Worm (Caenorhabditis elegans): Measurements from ENCODE around the gene ztf-30.

Gene ztf-30

DNA sequence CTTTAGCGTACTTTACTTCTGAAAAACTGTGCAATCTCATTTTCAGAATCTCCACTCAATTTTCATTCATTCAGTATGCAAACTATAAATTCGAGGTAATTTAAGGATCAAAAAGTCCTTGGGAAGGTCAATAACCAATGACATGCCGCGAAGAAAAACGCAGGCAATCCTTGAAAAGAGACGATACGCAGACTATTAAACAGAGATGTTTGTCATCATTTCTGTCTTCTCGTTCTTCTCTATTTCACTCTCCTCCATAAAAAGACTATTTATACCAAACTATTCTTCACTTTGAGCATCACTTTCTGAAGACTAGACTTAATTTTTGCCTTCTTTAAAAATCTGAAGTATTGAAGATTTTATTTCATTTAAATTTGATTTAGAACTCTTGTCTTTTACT is 45.5 kb downstream of the ztf-30 start, which contains the start of gene C02D5.4:
TSS of gene C02D5.4 (plus strand) at position 41 of the 400 bp plus-strand sequence.
- TF ChIP-seq unc-39 (tag; optimal IDR thresholded peaks at IDR 0.05): no peak
- TF ChIP-seq nhr-25 (tag; optimal IDR thresholded peaks at IDR 0.05): peak; percentile 6
- TF ChIP-seq skn-1 (tag; optimal IDR thresholded peaks at IDR 0.05): peak; percentile 99
- no peak for TF ChIP-seq sea-2 (GFP tag; optimal IDR thresholded peaks at IDR 0.05)
- TF ChIP-seq nhr-28 (tag; optimal IDR thresholded peaks at IDR 0.05): no peak
- no peak for TF ChIP-seq elt-1 (tag; optimal IDR thresholded peaks at IDR 0.05)
- TF ChIP-seq snpc-4 (tag; optimal IDR thresholded peaks at IDR 0.05): no peak
- peak; percentile 52 for TF ChIP-seq pqm-1 (tag; optimal IDR thresholded peaks at IDR 0.05)
- no peak for TF ChIP-seq nhr-12 (tag; optimal IDR thresholded peaks at IDR 0.05)
- peak; percentile 57 for TF ChIP-seq pha-4 (tag; optimal IDR thresholded peaks at IDR 0.05)
- TF ChIP-seq nfya-1 (tag; optimal IDR thresholded peaks at IDR 0.05; ENCODE audit: insufficient read depth): peak; percentile 27
- TF ChIP-seq elt-2 (tag; optimal IDR thresholded peaks at IDR 0.05): peak; percentile 22

DNA sequence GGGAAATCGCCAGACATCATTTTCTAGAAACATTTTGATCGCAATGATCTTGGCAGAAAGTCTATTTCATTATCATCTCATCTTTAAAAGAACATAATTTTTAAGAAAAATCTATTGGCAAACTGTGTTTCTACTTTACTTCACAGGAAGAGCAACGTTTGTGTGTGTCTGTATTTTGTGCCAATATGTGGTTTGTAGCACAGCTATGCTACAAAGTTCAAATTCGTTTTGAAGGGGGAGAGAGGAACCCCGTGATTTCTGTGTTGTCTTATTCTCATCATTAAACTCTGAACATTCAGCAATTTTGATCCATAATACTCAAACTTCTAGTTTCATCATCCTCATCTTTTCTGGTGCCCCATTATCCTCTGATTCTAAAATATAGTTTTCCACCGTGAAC is 46.0 kb downstream of the ztf-30 start:
- TF ChIP-seq snpc-4 (tag; optimal IDR thresholded peaks at IDR 0.05): no peak
- no peak for TF ChIP-seq nhr-67 (tag; optimal IDR thresholded peaks at IDR 0.05)
- TF ChIP-seq elt-2 (tag; optimal IDR thresholded peaks at IDR 0.05): no peak
- no peak for TF ChIP-seq fkh-2 (tag; optimal IDR thresholded peaks at IDR 0.05)
- TF ChIP-seq elt-3 (tag; optimal IDR thresholded peaks at IDR 0.05): no peak

DNA sequence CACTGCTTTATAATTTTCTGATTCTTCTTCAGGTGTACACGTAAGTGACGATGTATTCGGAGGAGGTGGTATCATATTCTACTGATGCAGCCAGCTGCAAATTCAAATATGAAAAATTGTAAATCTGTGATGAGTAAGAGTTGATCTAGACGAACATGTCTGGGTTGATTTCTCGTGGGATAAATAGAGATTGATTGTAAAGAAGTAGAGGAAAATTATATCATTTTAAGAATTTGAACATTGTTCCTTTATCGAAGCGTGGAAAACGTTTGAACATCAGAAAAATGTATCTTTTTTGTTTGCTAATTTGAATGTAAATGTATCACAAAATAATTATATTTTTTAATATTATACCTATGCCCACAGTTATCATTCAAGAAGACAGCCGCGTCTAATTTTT is 52.2 kb downstream of the ztf-30 start, which contains the start of gene ZC21.6:
TSS of gene ZC21.6 (minus strand) at position 101 of the 400 bp plus-strand sequence.
- TF ChIP-seq mml-1 (tag; optimal IDR thresholded peaks at IDR 0.05) (no peak), ztf-11 (tag; optimal IDR thresholded peaks at IDR 0.05) (no peak), unc-39 (tag; optimal IDR thresholded peaks at IDR 0.05) (no peak), egl-5 (tag; optimal IDR thresholded peaks at IDR 0.05) (no peak), ceh-9 (tag; optimal IDR thresholded peaks at IDR 0.05) (no peak), zag-1 (tag; optimal IDR thresholded peaks at IDR 0.05) (no peak), pqm-1 (tag; optimal IDR thresholded peaks at IDR 0.05) (no peak), nfya-1 (tag; optimal IDR thresholded peaks at IDR 0.05; ENCODE audit: insufficient read depth) (no peak), elt-1 (tag; optimal IDR thresholded peaks at IDR 0.05) (no peak), ceh-16 (tag; optimal IDR thresholded peaks at IDR 0.05) (no peak), skn-1 (tag; optimal IDR thresholded peaks at IDR 0.05) (no peak), mdl-1 (tag; optimal IDR thresholded peaks at IDR 0.05) (no peak), egl-27 (tag; optimal IDR thresholded peaks at IDR 0.05) (no peak), nhr-237 (tag; optimal IDR thresholded peaks at IDR 0.05) (no peak), nhr-25 (tag; optimal IDR thresholded peaks at IDR 0.05) (no peak), jun-1 (tag; optimal IDR thresholded peaks at IDR 0.05) (no peak)
